Worm (Caenorhabditis elegans) whole organism, L4 larva: ENCODE data around the gene K02F3.9.
A peak's percentile ranks its signal among the peaks of the same experiment; 100 is the strongest.

ENCODE experiments used
- R02D3.7 ChIP-seq: fragments of 150-350 bp; sonication (generic microtip); optimal IDR thresholded peaks from 3 replicates; lab custom pipeline; 2014; ENCODE audit warnings: missing biosample characterization, missing genetic modification characterization
- T20F7.1 ChIP-seq: fragments of 200-800 bp; sonication (Bioruptor generic); optimal IDR thresholded peaks from 2 replicates; lab custom pipeline; 2018; ENCODE audit warnings: mild to moderate bottlenecking, missing genetic modification characterization, missing compliant biosample characterization
- Y48G9A.11 ChIP-seq: fragments of 200-800 bp; sonication (Bioruptor generic); IDR thresholded peaks from 2 replicates; pipeline ENCODE4 v1.3.6; 2022; ENCODE audit warnings: missing genetic modification reagents, missing genetic modification characterization, missing compliant biosample characterization
- Y75B8A.6 ChIP-seq: fragments of 200-800 bp; sonication (Bioruptor generic); IDR thresholded peaks from 2 replicates; pipeline ENCODE4 v1.3.6; 2022; ENCODE audit warnings: missing genetic modification reagents, missing genetic modification characterization, missing compliant biosample characterization
- ZK337.2 ChIP-seq: fragments of 200-800 bp; sonication (Bioruptor generic); IDR thresholded peaks from 2 replicates; pipeline ENCODE4 v1.3.6; 2022; ENCODE audit warnings: missing genetic modification reagents, missing genetic modification characterization, missing compliant biosample characterization
- ZK546.5 ChIP-seq, 2 experiments: sonication (generic microtip); optimal IDR thresholded peaks; 2 replicates each; lab custom pipeline; 2017; ENCODE audit warnings: missing biosample characterization in 2 of 2, missing genetic modification characterization in 2 of 2
- aha-1 ChIP-seq: fragments of 150-350 bp; peaks from one replicate; lab custom pipeline; 2014; ENCODE audit warnings: missing biosample characterization, missing genetic modification characterization
- ama-1 ChIP-seq: fragments of 150-350 bp; optimal IDR thresholded peaks from 2 replicates; lab custom pipeline; 2014; ENCODE audit warnings: inconsistent platforms, mixed read lengths
- arid-1 ChIP-seq: fragments of 200-800 bp; sonication (Bioruptor generic); conservative IDR thresholded peaks from 2 replicates; pipeline ENCODE4 v1.3.6; 2022; ENCODE audit warnings: missing genetic modification reagents, missing genetic modification characterization, missing compliant biosample characterization
- attf-4 ChIP-seq: sonication (generic microtip); optimal IDR thresholded peaks from 3 replicates; lab custom pipeline; 2017; ENCODE audit warnings: missing biosample characterization, missing genetic modification characterization
- daf-16 ChIP-seq, 3 experiments: sonication (generic microtip); optimal IDR thresholded peaks; 2 replicates each; lab custom pipeline; 2016 to 2017; ENCODE audit warnings: missing genetic modification characterization in 3 of 3, missing genetic modification reagents in 3 of 3, mild to moderate bottlenecking in 2 of 3, missing compliant biosample characterization in 2 of 3, missing biosample characterization in 1 of 3, moderate library complexity in 1 of 3
- dpl-1 ChIP-seq: fragments of 150-350 bp; optimal IDR thresholded peaks from 2 replicates; lab custom pipeline; 2014; ENCODE audit warnings: missing biosample characterization, missing genetic modification reagents, missing genetic modification characterization
- egl-27 ChIP-seq: sonication (generic microtip); optimal IDR thresholded peaks from 3 replicates; lab custom pipeline; 2017; ENCODE audit warnings: missing biosample characterization, missing genetic modification reagents, missing genetic modification characterization
- egl-43 ChIP-seq: fragments of 200-800 bp; sonication (Bioruptor generic); IDR thresholded peaks from 2 replicates; pipeline ENCODE4 v1.3.6; 2022; ENCODE audit warnings: missing genetic modification reagents, missing genetic modification characterization, missing compliant biosample characterization
- jun-1 ChIP-seq: fragments of 150-350 bp; optimal IDR thresholded peaks from 2 replicates; lab custom pipeline; 2014; ENCODE audit warnings: missing biosample characterization, missing genetic modification reagents, missing genetic modification characterization
- lim-7 ChIP-seq: fragments of 200-800 bp; sonication (Bioruptor generic); IDR thresholded peaks from 2 replicates; pipeline ENCODE4 v1.3.6; 2022; ENCODE audit warnings: missing genetic modification characterization, missing compliant biosample characterization
- lin-29 ChIP-seq: fragments of 200-800 bp; sonication (Bioruptor generic); IDR thresholded peaks from 2 replicates; pipeline ENCODE4 v1.3.6; 2022; ENCODE audit warnings: missing genetic modification reagents, missing genetic modification characterization, missing compliant biosample characterization
- lir-3 ChIP-seq: sonication (generic microtip); optimal IDR thresholded peaks from 2 replicates; lab custom pipeline; 2016; ENCODE audit warnings: mild to moderate bottlenecking, missing genetic modification characterization, missing compliant biosample characterization
- lsy-2 ChIP-seq, 2 experiments: fragments of 150-350 bp in 1 of 2; sonication (generic microtip) in 1 of 2; optimal IDR thresholded peaks; 2 replicates each; lab custom pipeline; 2014 to 2017; ENCODE audit warnings: missing biosample characterization in 2 of 2, missing genetic modification characterization in 2 of 2
- madf-5 ChIP-seq, 2 experiments: fragments of 200-800 bp; sonication (Bioruptor generic); IDR thresholded peaks; 2 replicates each; pipeline ENCODE4 v1.3.6; 2022; ENCODE audit warnings: missing compliant biosample characterization in 2 of 2, missing genetic modification characterization in 2 of 2
- mdl-1 ChIP-seq, 2 experiments: fragments of 150-350 bp in 1 of 2; sonication (generic microtip) in 1 of 2; optimal IDR thresholded peaks; 2 replicates each; lab custom pipeline; 2014 to 2017; ENCODE audit warnings: missing biosample characterization in 2 of 2, missing genetic modification characterization in 2 of 2
- mep-1 ChIP-seq: fragments of 150-350 bp; sonication (generic microtip); optimal IDR thresholded peaks from 3 replicates; lab custom pipeline; 2014; ENCODE audit warnings: missing biosample characterization, missing genetic modification characterization
- mes-2 ChIP-seq: sonication (generic microtip); optimal IDR thresholded peaks from 2 replicates; lab custom pipeline; 2016; ENCODE audit warnings: missing genotype, mild to moderate bottlenecking, missing genetic modification characterization, missing compliant biosample characterization; ENCODE audit not compliant: poor library complexity, severe bottlenecking
- mxl-2 ChIP-seq: fragments of 200-800 bp; sonication (Bioruptor generic); conservative IDR thresholded peaks from 2 replicates; pipeline ENCODE4 v1.3.6; 2022; ENCODE audit warnings: missing genetic modification reagents, missing genetic modification characterization, missing compliant biosample characterization
- mxl-3 ChIP-seq: fragments of 200-800 bp; sonication (Bioruptor generic); optimal IDR thresholded peaks from 2 replicates; lab custom pipeline; 2018; ENCODE audit warnings: mild to moderate bottlenecking, missing genetic modification characterization, missing compliant biosample characterization
- nhr-11 ChIP-seq: fragments of 150-350 bp; optimal IDR thresholded peaks from 2 replicates; lab custom pipeline; 2014; ENCODE audit warnings: missing biosample characterization, missing genetic modification characterization
- nhr-42 ChIP-seq: fragments of 200-800 bp; sonication (Bioruptor generic); IDR thresholded peaks from 2 replicates; pipeline ENCODE4 v1.3.6; 2022; ENCODE audit warnings: missing genetic modification characterization, missing compliant biosample characterization
- nhr-6 ChIP-seq: fragments of 150-350 bp; optimal IDR thresholded peaks from 2 replicates; lab custom pipeline; 2014; ENCODE audit warnings: missing biosample characterization, missing genetic modification characterization
- nhr-76 ChIP-seq: fragments of 150-350 bp; optimal IDR thresholded peaks from 2 replicates; lab custom pipeline; 2014; ENCODE audit warnings: missing biosample characterization, missing genetic modification characterization
- php-3 ChIP-seq: fragments of 200-800 bp; sonication (Bioruptor generic); IDR thresholded peaks from 2 replicates; pipeline ENCODE4 v1.3.6; 2022; ENCODE audit warnings: missing genetic modification reagents, missing genetic modification characterization, missing compliant biosample characterization
- saeg-2 ChIP-seq: fragments of 200-800 bp; sonication (Bioruptor generic); IDR thresholded peaks from 2 replicates; pipeline ENCODE4 v1.3.6; 2022; ENCODE audit warnings: missing genetic modification reagents, missing genetic modification characterization, missing compliant biosample characterization
- set-16 ChIP-seq: fragments of 200-800 bp; sonication (Bioruptor generic); IDR thresholded peaks from 2 replicates; pipeline ENCODE4 v1.3.6; 2022; ENCODE audit warnings: missing genetic modification reagents, missing genetic modification characterization, missing compliant biosample characterization
- skn-1 ChIP-seq: fragments of 150-350 bp; optimal IDR thresholded peaks from 2 replicates; lab custom pipeline; 2014; ENCODE audit warnings: missing biosample characterization, missing genetic modification characterization
- unc-130 ChIP-seq: sonication (generic microtip); optimal IDR thresholded peaks from 2 replicates; lab custom pipeline; 2016; ENCODE audit warnings: missing genetic modification reagents, missing genetic modification characterization, missing compliant biosample characterization
- unc-39 ChIP-seq: sonication (generic microtip); optimal IDR thresholded peaks from 2 replicates; lab custom pipeline; 2017; ENCODE audit warnings: missing biosample characterization, missing genetic modification characterization
- unc-62 ChIP-seq, 3 experiments: fragments of 150-350 bp in 1 of 3; sonication (generic microtip); optimal IDR thresholded peaks in 2 of 3; peaks in 1 of 3; 1 replicate in 1 of 3; 2 replicates in 2 of 3; lab custom pipeline; 2014 to 2017; ENCODE audit warnings: missing biosample characterization in 3 of 3, missing genetic modification characterization in 3 of 3, missing genetic modification reagents in 3 of 3, missing genotype in 1 of 3
- zag-1 ChIP-seq: fragments of 150-350 bp; optimal IDR thresholded peaks from 2 replicates; lab custom pipeline; 2014; ENCODE audit warnings: missing biosample characterization, missing genetic modification characterization
- zip-11 ChIP-seq: fragments of 200-800 bp; sonication (Bioruptor generic); IDR thresholded peaks from 2 replicates; pipeline ENCODE4 v1.3.6; 2022; ENCODE audit warnings: missing genetic modification characterization, missing compliant biosample characterization
- zip-2 ChIP-seq: fragments of 150-350 bp; optimal IDR thresholded peaks from 2 replicates; lab custom pipeline; 2014; ENCODE audit warnings: missing biosample characterization, missing genetic modification characterization

K02F3.9 gene

DNA sequence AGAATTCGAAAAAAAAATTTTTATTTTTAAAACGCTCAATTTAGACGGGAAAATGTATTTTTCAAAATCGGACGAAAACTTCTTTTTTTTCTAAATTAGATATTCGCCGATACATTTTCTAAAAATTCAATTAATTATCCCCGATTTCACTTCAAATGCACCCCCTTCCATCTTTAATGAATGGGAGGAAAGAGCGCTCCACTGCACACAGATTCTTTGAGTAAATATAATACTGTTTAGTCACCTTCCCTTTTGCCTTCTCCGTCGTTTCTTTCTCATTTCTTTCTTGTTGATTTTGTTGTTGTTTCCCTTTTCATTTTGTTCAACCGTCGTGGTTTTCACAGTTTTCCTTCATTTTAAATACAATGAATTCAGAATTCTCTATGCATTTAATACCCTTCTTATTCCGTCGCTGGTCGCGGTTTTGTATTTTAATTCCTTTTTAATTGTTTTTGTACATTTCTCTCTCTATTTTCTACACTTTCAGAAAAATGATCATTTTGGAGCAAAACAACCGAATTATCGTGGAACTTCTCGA lies 20.7 kb upstream of the K02F3.9 start, which contains the start of gene arx-4 (continued):
- TF ChIP-seq lin-29 = no peak
- TF ChIP-seq egl-27 = no peak
- no peak for TF ChIP-seq ZK546.5 (tag; optimal IDR thresholded peaks at IDR 0.05; lab: Kevin White, UChicago)
- TF ChIP-seq attf-4 = no peak
- no peak for TF ChIP-seq lir-3
- no peak for TF ChIP-seq zip-2 (tag; lab: Kevin White, UChicago)
- TF ChIP-seq daf-16 (GFP tag; optimal IDR thresholded peaks at IDR 0.05; lab: Kevin White, UChicago) = no peak
- peak; percentile 36 for TF ChIP-seq daf-16 (tag; optimal IDR thresholded peaks at IDR 0.05; lab: Kevin White, UChicago)

DNA sequence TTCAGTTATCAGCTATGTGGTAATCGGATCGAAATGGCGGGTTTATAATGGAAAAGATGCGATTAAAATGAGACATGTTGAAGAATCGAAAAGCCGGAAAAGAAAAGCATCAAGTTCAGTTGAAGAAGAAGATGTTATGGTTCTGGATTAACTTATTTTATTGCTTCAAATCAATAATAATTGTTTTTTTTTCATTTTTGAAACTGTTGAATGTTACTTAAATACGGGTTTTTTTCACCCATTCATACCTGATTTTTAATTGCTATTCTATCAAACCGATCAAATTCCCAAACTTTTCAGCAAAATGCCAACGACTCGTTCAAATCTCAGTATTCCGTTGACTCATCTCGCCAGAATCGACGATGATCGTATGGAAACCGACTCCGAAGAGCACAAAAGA lies 18.7 kb upstream of the K02F3.9 start, which contains the start of gene exos-4.2:
exos-4.2 (plus strand) TSS at position 301 of the 400 bp plus-strand sequence.
- TF ChIP-seq egl-43 (GFP tag; lab: Robert Waterston, UW) (no peak), nhr-11 (tag; lab: Kevin White, UChicago) (no peak)

DNA sequence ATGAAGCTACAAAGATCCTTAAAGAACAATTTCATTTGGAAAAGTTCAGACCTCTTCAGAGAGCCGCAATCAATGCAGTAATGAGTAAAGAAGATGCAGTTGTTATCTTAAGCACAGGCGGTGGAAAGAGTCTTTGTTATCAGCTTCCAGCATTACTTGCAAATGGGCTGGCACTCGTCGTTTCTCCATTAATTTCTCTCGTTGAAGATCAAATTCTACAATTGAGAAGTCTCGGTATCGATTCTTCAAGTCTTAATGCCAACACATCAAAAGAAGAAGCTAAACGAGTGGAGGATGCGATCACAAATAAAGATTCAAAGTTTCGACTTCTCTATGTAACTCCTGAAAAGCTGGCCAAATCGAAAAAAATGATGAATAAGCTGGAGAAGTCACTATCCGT lies 15.7 kb upstream of the K02F3.9 start:
- no peak for TF ChIP-seq jun-1 (tag; lab: Kevin White, UChicago)
- peak; percentile 90 for TF ChIP-seq aha-1 (tag; lab: Kevin White, UChicago)
- TF ChIP-seq, all 104 proteins: peak for 1

DNA sequence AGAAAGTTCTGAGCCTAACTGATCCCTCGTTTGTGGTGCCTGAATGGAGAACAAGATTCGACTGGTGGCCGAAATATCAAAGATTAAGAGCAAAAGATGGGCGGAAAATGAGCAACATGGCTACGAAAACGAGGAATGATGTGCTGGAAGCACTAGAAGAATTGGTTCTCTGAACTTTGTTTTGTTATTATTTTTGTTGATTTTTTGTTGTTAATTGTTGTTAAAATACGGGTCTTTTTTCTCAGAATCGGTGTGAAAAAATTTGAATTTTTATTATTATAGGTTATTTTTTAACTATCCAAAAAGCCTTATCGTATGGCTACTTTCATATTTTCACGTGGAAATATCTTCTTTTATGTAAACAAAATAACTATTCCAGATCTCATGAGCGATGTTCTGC lies 15.1 kb upstream of the K02F3.9 start, which contains the start of gene K02F3.12:
K02F3.12 (plus strand) TSS at position 301 of the 400 bp plus-strand sequence.
- no peak for TF ChIP-seq skn-1 (tag; lab: Kevin White, UChicago)
- TF ChIP-seq dpl-1 (GFP tag; lab: Kevin White, UChicago) = no peak
- no peak for TF ChIP-seq php-3
- TF ChIP-seq nhr-6 (tag; lab: Kevin White, UChicago) = no peak
- TF ChIP-seq unc-130 (GFP tag; lab: Kevin White, UChicago) = no peak

DNA sequence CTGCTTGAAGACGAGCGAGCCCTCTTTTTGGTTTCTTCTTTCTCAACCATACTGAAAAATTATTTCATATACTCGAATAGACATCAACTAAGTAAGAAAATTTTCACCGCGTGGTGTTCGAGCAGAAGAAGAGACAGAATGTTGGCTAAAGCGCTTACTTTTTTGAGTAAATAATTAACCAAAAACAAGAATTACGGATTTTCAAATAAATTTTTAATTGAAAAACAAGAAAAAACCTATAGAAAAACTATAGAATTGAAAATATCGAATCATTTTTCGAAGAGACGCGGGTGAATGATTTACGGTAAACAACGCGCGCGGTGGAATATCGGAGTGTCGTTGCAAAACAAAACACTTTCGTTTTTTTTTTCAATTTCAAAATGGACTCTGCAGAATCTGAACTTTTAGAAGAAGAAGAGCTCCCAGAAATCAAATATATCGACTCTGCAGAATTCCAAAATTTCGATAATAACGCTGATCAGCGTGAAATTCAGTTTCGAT lies 12.7 kb upstream of the K02F3.9 start, which contains the start of the genes rnp-5 and tag-51:
rnp-5 (minus strand) TSS at position 51 of the 501 bp plus-strand sequence.
tag-51 (plus strand) TSS at position 363 of the 501 bp plus-strand sequence.
- TF ChIP-seq Y48G9A.11 (GFP tag; lab: Robert Waterston, UW) (peak; percentile 74), zag-1 (tag; lab: Kevin White, UChicago) (no peak), mes-2 (tag; lab: Kevin White, UChicago) (peak; percentile 39), mxl-3 (no peak), dpl-1 (GFP tag; lab: Kevin White, UChicago) (peak; percentile 12), saeg-2 (GFP tag; lab: Robert Waterston, UW) (no peak), Y75B8A.6 (GFP tag; lab: Robert Waterston, UW) (no peak), zip-11 (GFP tag; lab: Robert Waterston, UW) (no peak), arid-1 (GFP tag; lab: Robert Waterston, UW) (no peak), mep-1 (tag; lab: Kevin White, UChicago) (no peak), T20F7.1 (GFP tag; lab: Kevin White, UChicago) (peak; percentile 92), egl-43 (GFP tag; lab: Robert Waterston, UW) (no peak), mxl-2 (GFP tag; lab: Robert Waterston, UW) (no peak), lsy-2 (tag; optimal IDR thresholded peaks at IDR 0.05; lab: Kevin White, UChicago) (peak in 1 of 2 experiments; percentile 22), nhr-76 (no peak), unc-39 (tag; lab: Kevin White, UChicago) (no peak), R02D3.7 (tag; lab: Kevin White, UChicago) (peak; percentile 56)

DNA sequence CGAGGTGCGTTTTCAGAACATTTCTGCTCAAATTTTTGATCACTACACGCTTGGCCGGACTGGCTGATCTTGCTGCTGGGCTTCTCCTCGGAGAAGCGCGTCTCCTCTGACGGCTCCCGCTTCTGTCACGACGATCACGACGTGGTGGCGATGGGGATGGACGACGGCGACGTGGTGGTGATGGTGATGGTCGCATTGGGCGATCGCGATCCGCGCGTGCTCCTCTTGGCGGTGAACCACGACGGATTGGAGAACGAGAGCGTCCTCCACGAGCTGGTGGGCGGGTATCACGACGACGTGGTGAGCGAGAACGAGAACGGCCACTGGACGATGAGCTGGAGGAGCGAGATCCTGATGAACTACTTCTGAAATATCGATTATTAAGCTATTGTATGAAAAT lies 12.2 kb upstream of the K02F3.9 start:
- TF ChIP-seq set-16 (GFP tag; lab: Robert Waterston, UW) (peak; percentile 94), mdl-1 (tag; optimal IDR thresholded peaks at IDR 0.05; lab: Kevin White, UChicago) (no peak), madf-5 (GFP tag; IDR thresholded peaks at IDR 0.05; lab: Robert Waterston, UW) (0 out of 4 replicates have a peak, but pooled peaks of 1 of the 2 experiments have one; percentile 14), ama-1 (lab: Kevin White, UChicago) (no peak), Y75B8A.6 (GFP tag; lab: Robert Waterston, UW) (0 out of 2 replicates have a peak, but pooled peaks have one; percentile 31), nhr-42 (GFP tag; lab: Robert Waterston, UW) (no peak), ZK337.2 (GFP tag; lab: Robert Waterston, UW) (0 out of 2 replicates have a peak, but pooled peaks have one; percentile 20), lim-7 (GFP tag; lab: Robert Waterston, UW) (peak; percentile 18; the same call in 1 of the 2 replicates), unc-62 (GFP tag; optimal IDR thresholded peaks at IDR 0.05 in 1 of 2; lab: Kevin White, UChicago) (peak in 1 of 2 experiments; percentile 74), unc-62 (tag; optimal IDR thresholded peaks at IDR 0.05; lab: Kevin White, UChicago) (no peak)
